Worm (Caenorhabditis elegans): ENCODE results near the gene ZC449.7.

ZC449.7 gene

ce11 chrX:5022682-5023081 lies 8.8 kb downstream of the ZC449.7 start (continued):
- TF ChIP-seq dox-1 (GFP tag; IDR thresholded peaks at IDR 0.05) = peak; percentile 75
- TF ChIP-seq egrh-3 (GFP tag; IDR thresholded peaks at IDR 0.05) = peak; percentile 34; the same call in 1 of the 2 replicates
- no peak for TF ChIP-seq sptf-2 (GFP tag; optimal IDR thresholded peaks at IDR 0.05)
- peak; percentile 55; the same call in 1 of the 2 replicates for TF ChIP-seq ceh-40 (GFP tag; IDR thresholded peaks at IDR 0.05)
- peak; percentile 27 for TF ChIP-seq F49E8.2 (tag; optimal IDR thresholded peaks at IDR 0.05; ENCODE audit: insufficient read depth)
- peak; percentile 81 for TF ChIP-seq rpc-1 (optimal IDR thresholded peaks at IDR 0.05)
- peak; percentile 87 for TF ChIP-seq rpc-1 (tag; optimal IDR thresholded peaks at IDR 0.05)
- peak; percentile 72 for TF ChIP-seq madf-10 (tag; optimal IDR thresholded peaks at IDR 0.05)
- TF ChIP-seq lir-1 (GFP tag; conservative IDR thresholded peaks at IDR 0.05) = 0 out of 2 replicates have a peak, but pooled peaks have one; percentile 43
- TF ChIP-seq attf-3 (GFP tag; conservative IDR thresholded peaks at IDR 0.05) = 0 out of 2 replicates have a peak, but pooled peaks have one; percentile 25
- TF ChIP-seq die-1 (tag; optimal IDR thresholded peaks at IDR 0.05) = peak; percentile 84
- no peak for TF ChIP-seq egl-18 (GFP tag; IDR thresholded peaks at IDR 0.05)
- TF ChIP-seq lin-35 (GFP tag; optimal IDR thresholded peaks at IDR 0.05) = peak in 1 of 3 experiments; percentile 37
- TF ChIP-seq ama-1 (optimal IDR thresholded peaks at IDR 0.05) = no peak
- peak in 1 of 2 experiments; percentile 52 for TF ChIP-seq ama-1 (GFP tag; optimal IDR thresholded peaks at IDR 0.05)
- peak; percentile 62 for TF ChIP-seq K12H6.12 (tag; optimal IDR thresholded peaks at IDR 0.05)
- TF ChIP-seq gei-17 (GFP tag; optimal IDR thresholded peaks at IDR 0.05) = peak; percentile 30
- TF ChIP-seq F55B11.4 (tag; optimal IDR thresholded peaks at IDR 0.05; ENCODE audit: borderline replicate concordance, insufficient read depth) = no peak
- TF ChIP-seq tbp1 (GFP tag; optimal IDR thresholded peaks at IDR 0.05) = peak; percentile 94
- TF ChIP-seq lin-26 (GFP tag; IDR thresholded peaks at IDR 0.05) = peak; percentile 90
- peak; percentile 46 for TF ChIP-seq atf-7 (tag; optimal IDR thresholded peaks at IDR 0.05)
- peak; percentile 41 to 67 for TF ChIP-seq rec-8 (tag; optimal IDR thresholded peaks at IDR 0.05)
- peak; percentile 35 for TF ChIP-seq mel-28 (tag; optimal IDR thresholded peaks at IDR 0.05; ENCODE audit: borderline replicate concordance)
- TF ChIP-seq zfh-2 (GFP tag; conservative IDR thresholded peaks at IDR 0.05) = 0 out of 2 replicates have a peak, but pooled peaks have one; percentile 18
- TF ChIP-seq B0261.1 (tag; optimal IDR thresholded peaks at IDR 0.05) = peak; percentile 96
- TF ChIP-seq hmg-20 (GFP tag; IDR thresholded peaks at IDR 0.05) = peak; percentile 77
- TF ChIP-seq egl-44 (GFP tag; IDR thresholded peaks at IDR 0.05) = peak; percentile 81
- peak; percentile 18 for TF ChIP-seq mxl-1 (tag; optimal IDR thresholded peaks at IDR 0.05)
- TF ChIP-seq sea-2 (GFP tag; IDR thresholded peaks at IDR 0.05) = no peak
- peak; percentile 43 for TF ChIP-seq fkh-3 (tag; optimal IDR thresholded peaks at IDR 0.05)
- TF ChIP-seq rcor-1 (GFP tag; IDR thresholded peaks at IDR 0.05) = peak; percentile 44; the same call in 1 of the 2 replicates
- TF ChIP-seq pha-4 (tag; optimal IDR thresholded peaks at IDR 0.05) = no peak
- TF ChIP-seq lsl-1 (GFP tag; optimal IDR thresholded peaks at IDR 0.05) = peak; percentile 2
- no peak for TF ChIP-seq let-526 (GFP tag; IDR thresholded peaks at IDR 0.05)
- peak; percentile 91 for TF ChIP-seq ztf-28 (GFP tag; IDR thresholded peaks at IDR 0.05)
- peak; percentile 7 for TF ChIP-seq somi-1 (GFP tag; optimal IDR thresholded peaks at IDR 0.05)
- peak; percentile 83 for TF ChIP-seq him-1 (tag; optimal IDR thresholded peaks at IDR 0.05)
- TF ChIP-seq nfya-2 (GFP tag; IDR thresholded peaks at IDR 0.05) = no peak
- no peak for TF ChIP-seq Y79H2A.3 (GFP tag; conservative IDR thresholded peaks at IDR 0.05)
- no peak for TF ChIP-seq tbx-9 (tag; optimal IDR thresholded peaks at IDR 0.05; ENCODE audit: borderline replicate concordance)
- TF ChIP-seq nhr-90 (tag; optimal IDR thresholded peaks at IDR 0.05) = peak; percentile 83
- peak; percentile 32 to 37 for TF ChIP-seq let-607 (tag; optimal IDR thresholded peaks at IDR 0.05)
- 0 out of 2 replicates have a peak, but pooled peaks have one; percentile 18 for TF ChIP-seq cebp-2 (GFP tag; IDR thresholded peaks at IDR 0.05)
- 0 out of 2 replicates have a peak, but pooled peaks have one; percentile 29 for TF ChIP-seq C17E4.6 (GFP tag; IDR thresholded peaks at IDR 0.05)
